Fruit fly (Drosophila melanogaster): ENCODE measurements around the gene Gem3.

Gem3 gene

DNA sequence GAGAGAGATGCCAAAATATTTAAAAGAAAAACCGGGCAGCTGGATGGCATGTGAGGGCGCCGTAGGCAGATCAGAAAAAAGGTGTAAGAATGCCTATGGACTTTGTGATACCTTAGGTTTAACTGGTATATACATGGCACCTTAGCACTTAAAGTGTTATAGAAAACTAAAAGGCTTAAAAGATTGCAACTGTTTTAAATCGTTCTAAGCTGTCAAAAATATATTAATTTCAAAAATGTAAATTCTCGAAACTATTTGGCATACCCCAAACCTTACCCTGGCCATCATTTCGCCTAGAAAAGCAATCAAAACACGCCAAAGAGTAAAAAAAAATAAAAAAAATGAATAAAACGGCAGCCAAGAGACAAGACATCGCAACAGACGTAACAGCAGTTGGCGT lies 15.9 kb downstream of the Gem3 start (continued):
- TF ChIP-seq Eip78C (GFP tag) (peak; percentile 63), CG6163 (GFP tag; IDR thresholded peaks at IDR 0.05) (peak; percentile 55), Hr38 (GFP tag; optimal IDR thresholded peaks at IDR 0.05) (no peak)

dm6 chr3L:10443958-10444357 lies 18.9 kb downstream of the Gem3 start:
- TF ChIP-seq CG9139 (GFP tag; optimal IDR thresholded peaks at IDR 0.05) (no peak), CG10669 (GFP tag; optimal IDR thresholded peaks at IDR 0.05) (peak; percentile 26), net (GFP tag; optimal IDR thresholded peaks at IDR 0.05) (peak; percentile 20), cyc (GFP tag; optimal IDR thresholded peaks at IDR 0.05) (no peak), CG6808 (GFP tag; optimal IDR thresholded peaks at IDR 0.05) (peak; percentile 20), Ets21C (GFP tag; optimal IDR thresholded peaks at IDR 0.05) (no peak), fkh (GFP tag; optimal IDR thresholded peaks at IDR 0.05) (no peak), CG6163 (GFP tag; IDR thresholded peaks at IDR 0.05) (no peak), Gug (GFP tag; IDR thresholded peaks at IDR 0.05) (no peak), CG34406 (GFP tag; optimal IDR thresholded peaks at IDR 0.05) (no peak), salr (GFP tag; optimal IDR thresholded peaks at IDR 0.05) (no peak), dac (GFP tag; optimal IDR thresholded peaks at IDR 0.05) (peak; percentile 42), lz (GFP tag; optimal IDR thresholded peaks at IDR 0.05) (no peak), svp (GFP tag) (no peak), Eip93F (GFP tag; optimal IDR thresholded peaks at IDR 0.05) (no peak), CG8119 (GFP tag; IDR thresholded peaks at IDR 0.05) (peak; percentile 70), CG11762 (GFP tag; optimal IDR thresholded peaks at IDR 0.05; ENCODE audit: insufficient read depth) (no peak), CG15336 (GFP tag; IDR thresholded peaks at IDR 0.05) (peak; percentile 70), esn (GFP tag; optimal IDR thresholded peaks at IDR 0.05) (no peak), CG3032 (tag; optimal IDR thresholded peaks at IDR 0.05) (peak; percentile 18), eg (GFP tag; IDR thresholded peaks at IDR 0.05) (peak; percentile 66), Met (GFP tag; optimal IDR thresholded peaks at IDR 0.05) (no peak), CG1621 (tag; optimal IDR thresholded peaks at IDR 0.05) (peak; percentile 29), CG3919 (GFP tag; optimal IDR thresholded peaks at IDR 0.05) (peak; percentile 9), CG8632 (GFP tag; optimal IDR thresholded peaks at IDR 0.05) (no peak), Sox102F (GFP tag; optimal IDR thresholded peaks at IDR 0.05) (no peak), Smox (GFP tag; optimal IDR thresholded peaks at IDR 0.05) (no peak), CG6854 (GFP tag; optimal IDR thresholded peaks at IDR 0.05) (no peak), fd85E (GFP tag; optimal IDR thresholded peaks at IDR 0.05) (no peak), CG6276 (GFP tag; optimal IDR thresholded peaks at IDR 0.05) (peak; percentile 34), acj6 (GFP tag; optimal IDR thresholded peaks at IDR 0.05) (peak; percentile 19), CG6792 (GFP tag; optimal IDR thresholded peaks at IDR 0.05) (no peak), pdm3 (GFP tag; optimal IDR thresholded peaks at IDR 0.05) (no peak), OdsH (GFP tag; optimal IDR thresholded peaks at IDR 0.05) (peak; percentile 36), vri (GFP tag; optimal IDR thresholded peaks at IDR 0.05) (no peak), CG31627 (GFP tag; optimal IDR thresholded peaks at IDR 0.05) (no peak), Hr39 (GFP tag; optimal IDR thresholded peaks at IDR 0.05) (no peak), CG10631 (GFP tag; optimal IDR thresholded peaks at IDR 0.05) (peak; percentile 36), Eip75B (GFP tag; optimal IDR thresholded peaks at IDR 0.05) (peak; percentile 1), dsx (GFP tag; optimal IDR thresholded peaks at IDR 0.05; ENCODE audit: poor library complexity, severe bottlenecking) (peak; percentile 4), Lpt (GFP tag; optimal IDR thresholded peaks at IDR 0.05) (peak; percentile 34), CG16779 (tag; optimal IDR thresholded peaks at IDR 0.05) (no peak), Sox15 (GFP tag; optimal IDR thresholded peaks at IDR 0.05) (no peak), CG4318 (GFP tag; optimal IDR thresholded peaks at IDR 0.05) (peak; percentile 43), achi (GFP tag; optimal IDR thresholded peaks at IDR 0.05) (peak; percentile 33), Blimp-1 (GFP tag; optimal IDR thresholded peaks at IDR 0.05) (no peak), Hr38 (GFP tag; optimal IDR thresholded peaks at IDR 0.05) (no peak), Sox14 (GFP tag; optimal IDR thresholded peaks at IDR 0.05) (peak; percentile 6), CG11902 (GFP tag; optimal IDR thresholded peaks at IDR 0.05) (no peak), CG32006 (GFP tag; optimal IDR thresholded peaks at IDR 0.05) (peak; percentile 71)

All from whole organism, prepupa.